Worm (Caenorhabditis elegans): ENCODE data around the gene nuo-3.

- TF ChIP-seq unc-130 (tag; optimal IDR thresholded peaks at IDR 0.05) (no peak), lin-39 (tag; optimal IDR thresholded peaks at IDR 0.05) (no peak)
Measured at ce11 chrIV:14806903-14807302, 9.6 kb upstream of the nuo-3 start, which contains the start of gene oig-5.

Data from whole organism, L1 larva.